Worm (Caenorhabditis elegans) whole organism, L4 larva: Measurements from ENCODE around the gene srlf-21.
A peak's percentile ranks its signal among the peaks of the same experiment; 100 is the strongest.

Experiments used
- F10B5.3 ChIP-seq: sonication (generic microtip); optimal IDR thresholded peaks from 2 replicates; lab custom pipeline; 2016; ENCODE audit warnings: mild to moderate bottlenecking, missing genetic modification characterization, missing compliant biosample characterization
- F26F4.8 ChIP-seq: fragments of 200-800 bp; sonication (Bioruptor generic); conservative IDR thresholded peaks from 2 replicates; pipeline ENCODE4 v1.3.6; 2022; ENCODE audit warnings: missing genetic modification characterization, missing compliant biosample characterization
- F44E2.7 ChIP-seq: fragments of 200-800 bp; sonication (Bioruptor generic); IDR thresholded peaks from 2 replicates; pipeline ENCODE4 v2.1.2; 2022; ENCODE audit warnings: missing genetic modification characterization, missing compliant biosample characterization
- T20F7.1 ChIP-seq: fragments of 200-800 bp; sonication (Bioruptor generic); optimal IDR thresholded peaks from 2 replicates; lab custom pipeline; 2018; ENCODE audit warnings: mild to moderate bottlenecking, missing genetic modification characterization, missing compliant biosample characterization
- Y48G9A.11 ChIP-seq: fragments of 200-800 bp; sonication (Bioruptor generic); IDR thresholded peaks from 2 replicates; pipeline ENCODE4 v1.3.6; 2022; ENCODE audit warnings: missing genetic modification reagents, missing genetic modification characterization, missing compliant biosample characterization
- attf-4 ChIP-seq: sonication (generic microtip); optimal IDR thresholded peaks from 3 replicates; lab custom pipeline; 2017; ENCODE audit warnings: missing biosample characterization, missing genetic modification characterization
- ceh-28 ChIP-seq: fragments of 150-350 bp; optimal IDR thresholded peaks from 2 replicates; lab custom pipeline; 2014; ENCODE audit warnings: missing biosample characterization, missing genetic modification reagents, missing genetic modification characterization
- ceh-32 ChIP-seq: sonication (generic microtip); optimal IDR thresholded peaks from 2 replicates; lab custom pipeline; 2016; ENCODE audit warnings: mild to moderate bottlenecking, missing genetic modification characterization, missing compliant biosample characterization; ENCODE audit not compliant: poor library complexity
- ceh-62 ChIP-seq: sonication (generic microtip); optimal IDR thresholded peaks from 2 replicates; lab custom pipeline; 2017; ENCODE audit warnings: missing biosample characterization, missing genetic modification characterization
- ceh-82 ChIP-seq: sonication (generic microtip); optimal IDR thresholded peaks from 2 replicates; lab custom pipeline; 2017; ENCODE audit warnings: missing biosample characterization, missing genetic modification characterization
- daf-12 ChIP-seq: fragments of 150-350 bp; optimal IDR thresholded peaks from 2 replicates; lab custom pipeline; 2014; ENCODE audit warnings: missing biosample characterization, missing genetic modification reagents, missing genetic modification characterization
- daf-16 ChIP-seq, 3 experiments: sonication (generic microtip); optimal IDR thresholded peaks; 2 replicates each; lab custom pipeline; 2016 to 2017; ENCODE audit warnings: missing genetic modification characterization in 3 of 3, missing genetic modification reagents in 3 of 3, mild to moderate bottlenecking in 2 of 3, missing compliant biosample characterization in 2 of 3, missing biosample characterization in 1 of 3, moderate library complexity in 1 of 3
- daf-19 ChIP-seq: fragments of 200-800 bp; sonication (Bioruptor generic); conservative IDR thresholded peaks from 2 replicates; pipeline ENCODE4 v1.3.6; 2022; ENCODE audit warnings: missing genetic modification characterization, missing compliant biosample characterization
- daf-8 ChIP-seq: fragments of 200-800 bp; sonication (Bioruptor generic); IDR thresholded peaks from 2 replicates; pipeline ENCODE4 v1.3.6; 2022; ENCODE audit warnings: missing genetic modification characterization, missing compliant biosample characterization
- dmd-8 ChIP-seq: fragments of 200-800 bp; sonication (Bioruptor generic); IDR thresholded peaks from 2 replicates; pipeline ENCODE4 v1.3.6; 2022; ENCODE audit warnings: missing genetic modification characterization, missing compliant biosample characterization
- dpl-1 ChIP-seq: fragments of 150-350 bp; optimal IDR thresholded peaks from 2 replicates; lab custom pipeline; 2014; ENCODE audit warnings: missing biosample characterization, missing genetic modification reagents, missing genetic modification characterization
- duxl-1 ChIP-seq: sonication (generic microtip); optimal IDR thresholded peaks from 2 replicates; lab custom pipeline; 2016; ENCODE audit warnings: mild to moderate bottlenecking, missing genetic modification characterization, moderate library complexity, missing compliant biosample characterization; ENCODE audit not compliant: poor library complexity
- egl-27 ChIP-seq: sonication (generic microtip); optimal IDR thresholded peaks from 3 replicates; lab custom pipeline; 2017; ENCODE audit warnings: missing biosample characterization, missing genetic modification reagents, missing genetic modification characterization
- fos-1 ChIP-seq: fragments of 150-350 bp; optimal IDR thresholded peaks from 2 replicates; lab custom pipeline; 2014; ENCODE audit warnings: missing biosample characterization, missing genetic modification characterization
- hlh-30 ChIP-seq: sonication (generic microtip); optimal IDR thresholded peaks from 2 replicates; lab custom pipeline; 2017; ENCODE audit warnings: antibody characterized with exemption, mild to moderate bottlenecking, missing genetic modification characterization, missing compliant biosample characterization; ENCODE audit not compliant: insufficient read depth
- hmg-1.1 ChIP-seq: fragments of 200-800 bp; sonication (Bioruptor generic); IDR thresholded peaks from 2 replicates; pipeline ENCODE4 v1.3.6; 2022; ENCODE audit warnings: missing genetic modification reagents, missing genetic modification characterization, missing compliant biosample characterization
- lim-7 ChIP-seq: fragments of 200-800 bp; sonication (Bioruptor generic); IDR thresholded peaks from 2 replicates; pipeline ENCODE4 v1.3.6; 2022; ENCODE audit warnings: missing genetic modification characterization, missing compliant biosample characterization
- lin-29 ChIP-seq: fragments of 200-800 bp; sonication (Bioruptor generic); IDR thresholded peaks from 2 replicates; pipeline ENCODE4 v1.3.6; 2022; ENCODE audit warnings: missing genetic modification reagents, missing genetic modification characterization, missing compliant biosample characterization
- lsy-2 ChIP-seq, 2 experiments: fragments of 150-350 bp in 1 of 2; sonication (generic microtip) in 1 of 2; optimal IDR thresholded peaks; 2 replicates each; lab custom pipeline; 2014 to 2017; ENCODE audit warnings: missing biosample characterization in 2 of 2, missing genetic modification characterization in 2 of 2
- mxl-2 ChIP-seq: fragments of 200-800 bp; sonication (Bioruptor generic); conservative IDR thresholded peaks from 2 replicates; pipeline ENCODE4 v1.3.6; 2022; ENCODE audit warnings: missing genetic modification reagents, missing genetic modification characterization, missing compliant biosample characterization
- nhr-102 ChIP-seq: sonication (generic microtip); optimal IDR thresholded peaks from 2 replicates; lab custom pipeline; 2016; ENCODE audit warnings: mild to moderate bottlenecking, missing genetic modification characterization, moderate library complexity, missing compliant biosample characterization
- nhr-11 ChIP-seq: fragments of 150-350 bp; optimal IDR thresholded peaks from 2 replicates; lab custom pipeline; 2014; ENCODE audit warnings: missing biosample characterization, missing genetic modification characterization
- nhr-28 ChIP-seq: fragments of 150-350 bp; optimal IDR thresholded peaks from 2 replicates; lab custom pipeline; 2014; ENCODE audit warnings: missing biosample characterization, missing genetic modification characterization
- nhr-48 ChIP-seq: sonication (generic microtip); optimal IDR thresholded peaks from 2 replicates; lab custom pipeline; 2016; ENCODE audit warnings: mild to moderate bottlenecking, missing genetic modification characterization, missing compliant biosample characterization
- nhr-77 ChIP-seq: fragments of 150-350 bp; optimal IDR thresholded peaks from 2 replicates; lab custom pipeline; 2014; ENCODE audit warnings: missing biosample characterization, missing genetic modification characterization
- php-3 ChIP-seq: fragments of 200-800 bp; sonication (Bioruptor generic); IDR thresholded peaks from 2 replicates; pipeline ENCODE4 v1.3.6; 2022; ENCODE audit warnings: missing genetic modification reagents, missing genetic modification characterization, missing compliant biosample characterization
- sdz-12 ChIP-seq: fragments of 200-800 bp; sonication (Bioruptor generic); optimal IDR thresholded peaks from 2 replicates; lab custom pipeline; 2018; ENCODE audit warnings: mild to moderate bottlenecking, missing genetic modification characterization, missing compliant biosample characterization
- snpc-1.2 ChIP-seq: fragments of 200-800 bp; sonication (Bioruptor generic); IDR thresholded peaks from 2 replicates; pipeline ENCODE4 v1.3.6; 2022; ENCODE audit warnings: missing genetic modification reagents, missing genetic modification characterization, missing compliant biosample characterization
- spr-1 ChIP-seq: sonication (generic microtip); optimal IDR thresholded peaks from 2 replicates; lab custom pipeline; 2016; ENCODE audit warnings: mild to moderate bottlenecking, missing genetic modification characterization, missing compliant biosample characterization
- zag-1 ChIP-seq: fragments of 150-350 bp; optimal IDR thresholded peaks from 2 replicates; lab custom pipeline; 2014; ENCODE audit warnings: missing biosample characterization, missing genetic modification characterization
- ztf-11 ChIP-seq: fragments of 150-350 bp; optimal IDR thresholded peaks from 2 replicates; lab custom pipeline; 2014; ENCODE audit warnings: missing biosample characterization, missing genetic modification characterization

The srlf-21 gene

ce11 chrV:858841-859456 is 31.4 kb downstream of the srlf-21 start (continued):
- TF ChIP-seq lsy-2 (tag; optimal IDR thresholded peaks at IDR 0.05; lab: Kevin White, UChicago) (no peak), F10B5.3 (no peak), ceh-28 (tag; lab: Kevin White, UChicago) (no peak), F44E2.7 (GFP tag; lab: Robert Waterston, UW) (0 out of 2 replicates have a peak, but pooled peaks have one; percentile 25), daf-12 (tag; lab: Kevin White, UChicago) (no peak), F26F4.8 (GFP tag; lab: Robert Waterston, UW) (peak; percentile 73), Y48G9A.11 (GFP tag; lab: Robert Waterston, UW) (0 out of 2 replicates have a peak, but pooled peaks have one; percentile 43), lim-7 (peak; percentile 40; the same call in 1 of the 2 replicates), fos-1 (tag; lab: Kevin White, UChicago) (no peak), duxl-1 (no peak)
- TF ChIP-seq, all 104 proteins: peak for 20

DNA sequence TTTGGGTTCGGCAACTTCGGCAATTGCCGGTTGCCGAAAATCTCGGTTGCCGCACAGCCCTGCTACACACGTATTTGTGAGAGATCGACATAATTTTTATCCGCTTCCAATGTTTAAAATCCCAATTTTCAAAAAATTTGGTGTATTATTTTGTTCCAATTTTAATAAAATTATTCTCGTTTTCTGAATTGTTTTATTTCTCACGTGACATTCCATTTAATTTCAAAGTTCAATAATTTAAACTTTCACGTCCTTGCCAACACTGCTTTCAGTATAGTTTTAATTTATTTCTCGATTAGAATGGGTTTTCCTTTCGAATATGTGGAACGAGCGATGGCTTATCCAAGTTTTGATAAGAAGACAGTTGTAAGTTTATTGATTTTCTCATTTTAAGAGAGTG is 33.8 kb downstream of the srlf-21 start, which contains the start of gene K09C6.2:
Gene K09C6.2, plus strand, starts transcription at position 301 of the 400 bp plus-strand sequence.
- no peak for TF ChIP-seq duxl-1
- TF ChIP-seq nhr-102 (tag; lab: Kevin White, UChicago), result no peak
- TF ChIP-seq php-3 (GFP tag; lab: Robert Waterston, UW), result no peak
- TF ChIP-seq F44E2.7 (GFP tag; lab: Robert Waterston, UW), result no peak
- no peak for TF ChIP-seq dpl-1 (GFP tag; lab: Kevin White, UChicago)
- no peak for TF ChIP-seq dmd-8 (GFP tag; lab: Robert Waterston, UW)
- TF ChIP-seq mxl-2 (GFP tag; lab: Robert Waterston, UW), result no peak
- no peak for TF ChIP-seq ceh-62 (tag; lab: Kevin White, UChicago)
- no peak for TF ChIP-seq lin-29 (GFP tag; lab: Robert Waterston, UW)
- no peak for TF ChIP-seq F10B5.3
- TF ChIP-seq nhr-11, result no peak
- no peak for TF ChIP-seq daf-16 (GFP tag; optimal IDR thresholded peaks at IDR 0.05; lab: Kevin White, UChicago)
- TF ChIP-seq daf-16 (tag; optimal IDR thresholded peaks at IDR 0.05; lab: Kevin White, UChicago), result no peak
- TF ChIP-seq Y48G9A.11 (GFP tag; lab: Robert Waterston, UW), result no peak
- no peak for TF ChIP-seq lim-7
- TF ChIP-seq attf-4 (tag; lab: Kevin White, UChicago), result no peak
- no peak for TF ChIP-seq ceh-32 (tag; lab: Kevin White, UChicago)
- no peak for TF ChIP-seq ceh-82 (tag; lab: Kevin White, UChicago)
- no peak for TF ChIP-seq ztf-11 (tag; lab: Kevin White, UChicago)

DNA sequence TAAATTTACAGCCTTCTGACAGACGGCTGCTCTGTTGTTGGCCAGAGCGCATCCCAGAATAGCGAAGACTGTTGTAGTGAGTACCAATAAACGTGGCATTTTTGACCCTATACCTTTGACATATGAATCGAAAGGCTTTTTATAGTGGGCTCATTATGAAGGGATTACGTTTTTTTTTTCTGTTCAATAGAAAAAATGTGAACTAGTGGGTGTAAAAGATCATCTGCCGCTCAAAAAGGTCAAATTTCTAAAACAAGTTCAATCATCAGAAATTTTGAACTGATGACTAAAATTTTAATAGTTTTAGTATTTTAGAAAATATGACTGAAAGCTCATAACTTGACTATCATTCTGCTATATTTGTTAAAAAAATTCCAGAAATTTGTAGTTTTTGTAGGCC is 35.4 kb downstream of the srlf-21 start, which contains the start of gene K09C6.9:
Gene K09C6.9, minus strand, starts transcription at position 101 of the 400 bp plus-strand sequence.
- TF ChIP-seq T20F7.1 (GFP tag; lab: Kevin White, UChicago), result no peak
- no peak for TF ChIP-seq nhr-28 (tag; lab: Kevin White, UChicago)
- no peak for TF ChIP-seq hlh-30 (tag; lab: Kevin White, UChicago)
- TF ChIP-seq nhr-77 (tag; lab: Kevin White, UChicago), result no peak
- no peak for TF ChIP-seq egl-27 (tag; lab: Kevin White, UChicago)
- no peak for TF ChIP-seq daf-8 (GFP tag; lab: Robert Waterston, UW)
- no peak for TF ChIP-seq sdz-12
- TF ChIP-seq hmg-1.1 (GFP tag; lab: Robert Waterston, UW), result no peak
- no peak for TF ChIP-seq snpc-1.2 (GFP tag; lab: Robert Waterston, UW)
- no peak for TF ChIP-seq daf-16 (GFP tag; optimal IDR thresholded peaks at IDR 0.05; lab: Kevin White, UChicago)
- no peak for TF ChIP-seq daf-16 (tag; optimal IDR thresholded peaks at IDR 0.05; lab: Kevin White, UChicago)
- no peak for TF ChIP-seq zag-1 (tag; lab: Kevin White, UChicago)
- no peak for TF ChIP-seq spr-1 (tag; lab: Kevin White, UChicago)
- TF ChIP-seq daf-12 (tag; lab: Kevin White, UChicago), result no peak
- TF ChIP-seq daf-19 (GFP tag; lab: Robert Waterston, UW), result no peak
- TF ChIP-seq F26F4.8 (GFP tag; lab: Robert Waterston, UW), result no peak
- TF ChIP-seq nhr-48, result no peak
